Fruit fly (Drosophila melanogaster) whole organism, wandering third instar larva: ENCODE measurements around the gene CG9727.
A peak's percentile ranks its signal among the peaks of the same experiment; 100 is the strongest.

Experiments used
- Abd-B ChIP-seq: fragments of >200 bp; optimal IDR thresholded peaks from 2 replicates; lab custom pipeline; 2017; ENCODE audit warnings: missing biosample characterization, missing genetic modification characterization
- CG32264 ChIP-seq: fragments of 200-800 bp; sonication (Bioruptor generic); optimal IDR thresholded peaks from 2 replicates; lab custom pipeline; 2016; ENCODE audit warnings: missing biosample characterization, missing genetic modification characterization
- CG9705 ChIP-seq: fragments of 200-800 bp; sonication (Bioruptor generic); optimal IDR thresholded peaks from 2 replicates; lab custom pipeline; 2018; ENCODE audit warnings: missing biosample characterization, mild to moderate bottlenecking, missing genetic modification characterization
- Dfd ChIP-seq: fragments of >200 bp; optimal IDR thresholded peaks from 2 replicates; lab custom pipeline; 2017; ENCODE audit warnings: missing biosample characterization, missing genetic modification characterization
- Dif ChIP-seq: fragments of 200-275, 200-300 bp; sonication (Bioruptor generic); optimal IDR thresholded peaks from 2 replicates; lab custom pipeline; 2018; ENCODE audit warnings: missing biosample characterization, missing genetic modification characterization; ENCODE audit not compliant: partially characterized antibody
- GATAd ChIP-seq: sonication (Bioruptor generic); optimal IDR thresholded peaks from 2 replicates; lab custom pipeline; 2016; ENCODE audit warnings: missing biosample characterization, missing genetic modification characterization
- HLH106 ChIP-seq: fragments of 200-800 bp; optimal IDR thresholded peaks from 3 replicates; lab custom pipeline; 2019; ENCODE audit warnings: missing biosample characterization, mild to moderate bottlenecking, missing genetic modification characterization, moderate library complexity
- Hnf4 ChIP-seq: fragments of 200-800 bp; sonication (Bioruptor generic); optimal IDR thresholded peaks from 2 replicates; lab custom pipeline; 2016; ENCODE audit warnings: missing biosample characterization, mild to moderate bottlenecking, missing genetic modification characterization
- Hr83 ChIP-seq: fragments of 200-300 bp; sonication (Bioruptor generic); optimal IDR thresholded peaks from 2 replicates; lab custom pipeline; 2016; ENCODE audit warnings: missing biosample characterization, mild to moderate bottlenecking, missing genetic modification characterization, moderate library complexity; ENCODE audit not compliant: poor library complexity, severe bottlenecking
- Jra ChIP-seq: sonication (Bioruptor generic); optimal IDR thresholded peaks from 2 replicates; lab custom pipeline; 2016; ENCODE audit warnings: missing biosample characterization, missing genetic modification characterization
- Myc ChIP-seq: fragments of >200 bp; optimal IDR thresholded peaks from 2 replicates; lab custom pipeline; 2017
- N ChIP-seq: fragments of >200 bp; optimal IDR thresholded peaks from 2 replicates; lab custom pipeline; 2018; ENCODE audit warnings: missing biosample characterization, missing external identifiers, missing genetic modification characterization
- OdsH ChIP-seq: fragments of 200-800 bp; sonication (Bioruptor generic); optimal IDR thresholded peaks from 2 replicates; lab custom pipeline; 2016; ENCODE audit warnings: missing biosample characterization, mild to moderate bottlenecking, missing genetic modification characterization
- Rel ChIP-seq, 2 experiments: fragments of 200-800 bp; sonication (Bioruptor generic) in 1 of 2; optimal IDR thresholded peaks; 2 replicates in 1 of 2; 3 replicates in 1 of 2; lab custom pipeline; 2016 to 2019; ENCODE audit warnings: mild to moderate bottlenecking in 2 of 2, missing biosample characterization in 2 of 2, missing genetic modification characterization in 2 of 2, moderate library complexity in 1 of 2
- Vsx2 ChIP-seq: fragments of 200-300, 225-300 bp; sonication (Bioruptor generic); optimal IDR thresholded peaks from 2 replicates; lab custom pipeline; 2018; ENCODE audit warnings: missing biosample characterization, missing genetic modification characterization; ENCODE audit not compliant: partially characterized antibody
- br ChIP-seq: fragments of 200-800 bp; sonication (Bioruptor generic); optimal IDR thresholded peaks from 2 replicates; lab custom pipeline; 2016; ENCODE audit warnings: missing biosample characterization, missing genetic modification characterization
- dmrt93B ChIP-seq: fragments of 200-800 bp; sonication (Bioruptor generic); optimal IDR thresholded peaks from 2 replicates; lab custom pipeline; 2018; ENCODE audit warnings: missing biosample characterization, mild to moderate bottlenecking, missing genetic modification characterization
- dsf ChIP-seq: sonication (Bioruptor generic); optimal IDR thresholded peaks from 2 replicates; lab custom pipeline; 2016; ENCODE audit warnings: missing biosample characterization, missing genetic modification characterization, borderline replicate concordance
- ey ChIP-seq: fragments of 200-800 bp; sonication (Bioruptor generic); optimal IDR thresholded peaks from 2 replicates; lab custom pipeline; 2016; ENCODE audit warnings: missing biosample characterization, missing genetic modification characterization
- foxo ChIP-seq, 2 experiments: fragments of 200-800 bp; sonication (Bioruptor generic); optimal IDR thresholded peaks; 2 replicates in 1 of 2; 3 replicates in 1 of 2; lab custom pipeline; 2016 to 2017; ENCODE audit warnings: missing biosample characterization in 2 of 2, missing genetic modification characterization in 2 of 2
- fru ChIP-seq: fragments of 200-800 bp; sonication (Bioruptor generic); optimal IDR thresholded peaks from 3 replicates; lab custom pipeline; 2016; ENCODE audit warnings: missing biosample characterization, mild to moderate bottlenecking, missing genetic modification characterization
- h ChIP-seq: fragments of 200-800 bp; sonication (Bioruptor generic); optimal IDR thresholded peaks from 3 replicates; lab custom pipeline; 2016; ENCODE audit warnings: missing biosample characterization, mild to moderate bottlenecking, missing genetic modification characterization
- jim ChIP-seq: fragments of 175-275, 200-325 bp; sonication (Bioruptor generic); optimal IDR thresholded peaks from 2 replicates; lab custom pipeline; 2016; ENCODE audit warnings: missing biosample characterization, mild to moderate bottlenecking, missing genetic modification characterization
- pan ChIP-seq: fragments of >200 bp; optimal IDR thresholded peaks from 2 replicates; lab custom pipeline; 2017
- psq ChIP-seq: fragments of 200-800 bp; sonication (Bioruptor generic); optimal IDR thresholded peaks from 3 replicates; lab custom pipeline; 2017; ENCODE audit warnings: missing biosample characterization, mild to moderate bottlenecking, missing genetic modification characterization, moderate library complexity
- rgr ChIP-seq: fragments of 200-800 bp; sonication (Bioruptor generic); optimal IDR thresholded peaks from 3 replicates; lab custom pipeline; 2016; ENCODE audit warnings: missing biosample characterization, mild to moderate bottlenecking, missing genetic modification characterization
- tai ChIP-seq: sonication (Bioruptor generic); optimal IDR thresholded peaks from 2 replicates; lab custom pipeline; 2016; ENCODE audit warnings: missing biosample characterization, missing genetic modification characterization
- usp ChIP-seq: fragments of >200 bp; optimal IDR thresholded peaks from 2 replicates; lab custom pipeline; 2017; ENCODE audit warnings: missing biosample characterization, missing genetic modification characterization
- woc ChIP-seq: sonication (Bioruptor generic); optimal IDR thresholded peaks from 2 replicates; lab custom pipeline; 2016; ENCODE audit warnings: missing biosample characterization, mild to moderate bottlenecking, missing genetic modification characterization

The CG9727 gene

DNA sequence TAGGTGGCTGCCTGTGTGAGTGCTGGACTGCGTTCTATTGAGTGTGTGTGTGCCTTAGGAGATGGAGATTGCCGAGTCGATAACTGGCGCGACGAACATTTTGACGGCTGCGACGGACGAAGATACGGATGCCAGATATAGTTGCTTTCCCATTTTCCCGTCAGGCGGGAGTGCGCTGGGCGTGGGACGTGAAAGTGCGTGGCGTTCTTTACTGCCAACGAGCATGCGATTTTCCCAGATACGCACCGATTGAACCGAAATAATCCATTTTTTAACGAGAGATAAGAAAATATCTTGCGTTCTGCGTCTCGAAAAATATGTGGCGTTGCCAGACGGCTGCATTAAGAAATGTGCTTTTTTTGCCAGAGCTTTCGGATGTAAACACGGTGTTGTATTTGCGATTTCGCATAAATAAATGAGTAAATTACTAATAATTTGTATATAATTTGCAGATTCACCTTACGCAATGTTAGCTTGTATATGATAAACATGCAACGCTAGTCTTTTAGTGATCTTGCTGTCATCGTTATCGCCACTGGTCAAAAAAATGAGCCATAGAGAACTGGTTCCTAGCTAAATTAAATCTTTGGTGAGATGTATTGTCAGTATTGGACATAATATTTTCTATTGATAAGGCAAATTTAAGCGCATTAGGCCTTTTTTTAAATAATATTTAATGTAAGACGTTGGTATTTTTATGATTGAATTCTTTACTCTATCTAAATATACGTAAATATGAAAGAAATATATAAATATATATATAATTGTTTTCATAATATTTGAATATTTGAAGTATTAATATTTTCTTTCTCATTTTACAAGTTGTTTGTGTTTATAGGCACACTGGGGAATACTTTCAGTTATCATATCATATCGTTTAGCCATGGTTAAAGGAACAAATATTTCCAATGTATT lies at the start of gene CG9727:
TSS of gene CG9727 (minus strand) at position 537 of the 915 bp plus-strand sequence.
- no peak for TF ChIP-seq br (GFP tag; lab: Kevin White, UChicago)
- peak; percentile 12 for TF ChIP-seq woc
- no peak for TF ChIP-seq Hnf4
- TF ChIP-seq Myc (lab: Kevin White, UChicago): peak; percentile 57
- TF ChIP-seq, all 38 proteins: peak for 2

DNA sequence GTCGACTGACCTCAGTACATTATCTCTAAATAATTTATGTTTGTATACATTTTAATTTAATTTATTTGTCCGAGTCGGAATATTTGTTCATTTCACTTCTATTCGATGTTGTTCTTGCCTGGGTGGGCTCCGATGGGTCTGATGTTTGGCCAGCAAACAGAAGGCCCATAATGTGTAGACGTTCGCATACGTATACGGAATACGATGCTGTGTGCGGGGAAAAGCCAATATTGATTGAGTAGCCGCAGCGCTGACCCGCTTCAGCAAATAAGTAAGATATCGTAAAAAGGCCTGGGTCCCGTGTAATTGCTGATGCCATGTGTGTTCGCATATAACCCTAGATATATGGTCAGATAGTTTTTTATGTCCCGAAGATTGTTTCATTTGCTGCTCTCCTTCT lies 47.9 kb upstream of the CG9727 start:
- no peak for TF ChIP-seq Dif (GFP tag; lab: Kevin White, UChicago)
- TF ChIP-seq jim (GFP tag; lab: Kevin White, UChicago): no peak
- TF ChIP-seq psq (GFP tag; lab: Kevin White, UChicago): no peak
- no peak for TF ChIP-seq h (GFP tag; lab: Kevin White, UChicago)
- TF ChIP-seq tai (GFP tag; lab: Kevin White, UChicago): no peak
- no peak for TF ChIP-seq Dfd (GFP tag; lab: Kevin White, UChicago)
- TF ChIP-seq GATAd: no peak

- TF ChIP-seq GATAd (no peak), pan (no peak), CG9705 (GFP tag; lab: Kevin White, UChicago) (no peak), Dif (GFP tag; lab: Kevin White, UChicago) (no peak), OdsH (GFP tag; lab: Kevin White, UChicago) (no peak), woc (no peak)
- TF ChIP-seq, all 38 proteins: peak for 0
Observed at dm6 chr3R:6495938-6496337, 39.5 kb upstream of the CG9727 start.

- TF ChIP-seq Abd-B (GFP tag; lab: Kevin White, UChicago): no peak
- TF ChIP-seq dmrt93B (GFP tag; lab: Kevin White, UChicago): no peak
- TF ChIP-seq woc: no peak
- TF ChIP-seq Myc (lab: Kevin White, UChicago): no peak
- TF ChIP-seq fru: no peak
- TF ChIP-seq Hr83: no peak
- TF ChIP-seq HLH106: no peak
- TF ChIP-seq jim (GFP tag; lab: Kevin White, UChicago): no peak
- no peak for TF ChIP-seq Dif (GFP tag; lab: Kevin White, UChicago)
- TF ChIP-seq CG32264 (GFP tag; lab: Kevin White, UChicago): no peak
- no peak for TF ChIP-seq ey
- TF ChIP-seq, all 38 proteins: peak for 0
Observed at dm6 chr3R:6481740-6482443, 25.4 kb upstream of the CG9727 start.

- TF ChIP-seq psq (GFP tag; lab: Kevin White, UChicago): no peak
- no peak for TF ChIP-seq foxo (GFP tag; optimal IDR thresholded peaks at IDR 0.05; lab: Kevin White, UChicago)
- no peak for TF ChIP-seq jim (GFP tag; lab: Kevin White, UChicago)
- no peak for TF ChIP-seq dsf
- TF ChIP-seq GATAd: no peak
- no peak for TF ChIP-seq Jra (GFP tag; lab: Kevin White, UChicago)
- no peak for TF ChIP-seq Dfd (GFP tag; lab: Kevin White, UChicago)
- no peak for TF ChIP-seq Hnf4
- TF ChIP-seq h (GFP tag; lab: Kevin White, UChicago): no peak
- no peak for TF ChIP-seq tai (GFP tag; lab: Kevin White, UChicago)
- TF ChIP-seq Vsx2 (GFP tag; lab: Kevin White, UChicago): no peak
- TF ChIP-seq ey: no peak
Observed at dm6 chr3R:6477877-6478361, 21.4 kb upstream of the CG9727 start, which contains the start of gene CG15186. Gene CG15186, plus strand, starts transcription at chr3R:6478311.

DNA sequence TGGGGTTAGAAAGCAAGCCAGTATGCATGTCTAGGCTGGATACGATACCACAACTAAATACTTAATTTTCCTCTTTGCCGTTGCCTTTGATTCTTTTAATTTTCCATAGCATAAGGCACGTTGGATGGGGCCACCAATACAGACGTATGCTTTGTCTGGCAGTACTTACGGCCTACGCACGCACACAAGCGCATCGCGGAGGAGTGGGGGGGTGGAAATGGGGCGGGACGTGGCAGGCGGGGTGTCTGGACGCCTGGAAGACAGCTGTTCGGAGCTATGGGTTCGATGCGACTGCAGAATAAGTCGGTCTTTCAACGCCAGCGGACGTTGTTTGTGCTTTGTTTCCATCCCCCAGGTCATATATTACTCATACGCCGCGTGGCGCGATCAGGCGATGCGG lies 20.0 kb upstream of the CG9727 start:
- TF ChIP-seq N (GFP tag; lab: Kevin White, UChicago): no peak
- TF ChIP-seq pan: no peak
- TF ChIP-seq rgr (GFP tag; lab: Kevin White, UChicago): no peak
- no peak for TF ChIP-seq tai (GFP tag; lab: Kevin White, UChicago)
- no peak for TF ChIP-seq Vsx2 (GFP tag; lab: Kevin White, UChicago)
- no peak for TF ChIP-seq usp (GFP tag; lab: Kevin White, UChicago)
- no peak for TF ChIP-seq woc
- TF ChIP-seq Rel (GFP tag; optimal IDR thresholded peaks at IDR 0.05; lab: Kevin White, UChicago): no peak
- TF ChIP-seq Rel (tag; optimal IDR thresholded peaks at IDR 0.05; lab: Kevin White, UChicago): no peak
- TF ChIP-seq foxo (GFP tag; optimal IDR thresholded peaks at IDR 0.05; lab: Kevin White, UChicago): no peak
- no peak for TF ChIP-seq Jra (GFP tag; lab: Kevin White, UChicago)
- no peak for TF ChIP-seq CG9705 (GFP tag; lab: Kevin White, UChicago)
- TF ChIP-seq Myc (lab: Kevin White, UChicago): no peak
- no peak for TF ChIP-seq Hnf4
- no peak for TF ChIP-seq h (GFP tag; lab: Kevin White, UChicago)
- no peak for TF ChIP-seq Dfd (GFP tag; lab: Kevin White, UChicago)
- TF ChIP-seq OdsH (GFP tag; lab: Kevin White, UChicago): no peak
- no peak for TF ChIP-seq Dif (GFP tag; lab: Kevin White, UChicago)
- TF ChIP-seq, all 38 proteins: peak for 0
